Fruit fly (Drosophila melanogaster): Measurements from ENCODE around the gene Ugt36E1.

Ugt36E1 gene

dm6 chr2L:18830587-18831528 is 4.3 kb downstream of the Ugt36E1 start, which contains the start of the genes CG17597 and ScpX (continued):
- peak; percentile 73 for TF ChIP-seq Hr3 (GFP tag; optimal IDR thresholded peaks at IDR 0.05)
- TF ChIP-seq CkIIα-i1 (GFP tag; IDR thresholded peaks at IDR 0.05) = no peak
- peak; percentile 27 for TF ChIP-seq CG34376 (GFP tag; optimal IDR thresholded peaks at IDR 0.05)
- peak; percentile 61 for TF ChIP-seq kni (GFP tag; optimal IDR thresholded peaks at IDR 0.05)
- peak; percentile 68 for TF ChIP-seq unpg (GFP tag; optimal IDR thresholded peaks at IDR 0.05)
- no peak for TF ChIP-seq TFAM (GFP tag; optimal IDR thresholded peaks at IDR 0.05)
- TF ChIP-seq CG13775 (GFP tag; optimal IDR thresholded peaks at IDR 0.05) = peak; percentile 74
- TF ChIP-seq bbx (GFP tag; IDR thresholded peaks at IDR 0.05; ENCODE audit: partially characterized antibody) = peak; percentile 91
- TF ChIP-seq mld (GFP tag; IDR thresholded peaks at IDR 0.05; ENCODE audit: partially characterized antibody) = peak; percentile 90
- TF ChIP-seq CG9797 (GFP tag; optimal IDR thresholded peaks at IDR 0.05) = peak; percentile 34
- peak; percentile 77 for TF ChIP-seq CoRest (tag; optimal IDR thresholded peaks at IDR 0.05)
- peak; percentile 79 for TF ChIP-seq CG2116 (GFP tag; optimal IDR thresholded peaks at IDR 0.05)
- peak; percentile 60 for TF ChIP-seq CG31441 (GFP tag; IDR thresholded peaks at IDR 0.05)
- TF ChIP-seq B-H2 (GFP tag; optimal IDR thresholded peaks at IDR 0.05) = peak; percentile 63
- 0 out of 3 replicates have a peak, but pooled peaks have one; percentile 28 for TF ChIP-seq CG7357 (GFP tag; IDR thresholded peaks at IDR 0.05)
- TF ChIP-seq schlank (tag; optimal IDR thresholded peaks at IDR 0.05) = no peak
- TF ChIP-seq corto (GFP tag; optimal IDR thresholded peaks at IDR 0.05) = no peak
- TF ChIP-seq fd96Cb (tag; optimal IDR thresholded peaks at IDR 0.05) = peak; percentile 40
- 0 out of 3 replicates have a peak, but pooled peaks have one; percentile 29 for TF ChIP-seq C15 (GFP tag; IDR thresholded peaks at IDR 0.05)
- peak; percentile 56 for TF ChIP-seq NC2α (GFP tag; optimal IDR thresholded peaks at IDR 0.05)
- TF ChIP-seq Jarid2 (GFP tag; optimal IDR thresholded peaks at IDR 0.05) = no peak
- TF ChIP-seq nau (GFP tag; optimal IDR thresholded peaks at IDR 0.05) = no peak
- peak; percentile 83 for TF ChIP-seq Dll (GFP tag; IDR thresholded peaks at IDR 0.05; ENCODE audit: partially characterized antibody)
- peak; percentile 61 for TF ChIP-seq CG9932 (GFP tag; IDR thresholded peaks at IDR 0.05)
- TF ChIP-seq CG3838 (GFP tag; optimal IDR thresholded peaks at IDR 0.05) = peak; percentile 65
- peak; percentile 56 for TF ChIP-seq YL-1 (GFP tag; optimal IDR thresholded peaks at IDR 0.05)
- TF ChIP-seq nerfin-1 (tag; optimal IDR thresholded peaks at IDR 0.05) = peak; percentile 11
- peak; percentile 90 for TF ChIP-seq scrt (GFP tag; optimal IDR thresholded peaks at IDR 0.05)
- TF ChIP-seq CG8359 (GFP tag; optimal IDR thresholded peaks at IDR 0.05; ENCODE audit: borderline replicate concordance) = no peak
- TF ChIP-seq Mrtf (GFP tag; IDR thresholded peaks at IDR 0.05) = 0 out of 3 replicates have a peak, but pooled peaks have one; percentile 16
- peak; percentile 82 for TF ChIP-seq CG15514 (GFP tag; optimal IDR thresholded peaks at IDR 0.05)
- peak; percentile 78 for TF ChIP-seq Doc3 (GFP tag; IDR thresholded peaks at IDR 0.05; ENCODE audit: partially characterized antibody)
- peak; percentile 45 for TF ChIP-seq gcm2 (GFP tag; optimal IDR thresholded peaks at IDR 0.05)
- TF ChIP-seq wor (GFP tag; IDR thresholded peaks at IDR 0.05) = 0 out of 2 replicates have a peak, but pooled peaks have one; percentile 21
- 0 out of 2 replicates have a peak, but pooled peaks have one; percentile 17 for TF ChIP-seq CG4730 (GFP tag; IDR thresholded peaks at IDR 0.05)
- peak; percentile 45 for TF ChIP-seq CG1603 (tag; optimal IDR thresholded peaks at IDR 0.05)
- TF ChIP-seq sisA (GFP tag; IDR thresholded peaks at IDR 0.05) = peak; percentile 59
- peak in 1 of 2 experiments; percentile 35 for TF ChIP-seq insv (GFP tag; optimal IDR thresholded peaks at IDR 0.05)
- TF ChIP-seq CG33213 (GFP tag; optimal IDR thresholded peaks at IDR 0.05) = peak; percentile 31
- 0 out of 2 replicates have a peak, but pooled peaks have one; percentile 28 for TF ChIP-seq CG10321 (GFP tag; IDR thresholded peaks at IDR 0.05)
- peak; percentile 63 for TF ChIP-seq Hmr (GFP tag; optimal IDR thresholded peaks at IDR 0.05)
- peak; percentile 78 for TF ChIP-seq hb (GFP tag; IDR thresholded peaks at IDR 0.05; ENCODE audit: partially characterized antibody)
- TF ChIP-seq zf30C (GFP tag; optimal IDR thresholded peaks at IDR 0.05) = no peak
- peak; percentile 45 for TF ChIP-seq CG12942 (GFP tag; optimal IDR thresholded peaks at IDR 0.05)
- TF ChIP-seq stc (GFP tag; IDR thresholded peaks at IDR 0.05) = no peak
- TF ChIP-seq Sry-β (GFP tag; optimal IDR thresholded peaks at IDR 0.05) = peak; percentile 100
